Fruit fly (Drosophila melanogaster): Measurements from ENCODE around the gene dl.

The dl gene

dm6 chr2L:17437594-17437993 is 12.6 kb downstream of the dl start:
- no peak for TF ChIP-seq pan (optimal IDR thresholded peaks at IDR 0.05)
- peak; percentile 95 for TF ChIP-seq Dfd (GFP tag; optimal IDR thresholded peaks at IDR 0.05)

- TF ChIP-seq pan (optimal IDR thresholded peaks at IDR 0.05) (no peak), Mio (GFP tag; optimal IDR thresholded peaks at IDR 0.05) (no peak), fru (GFP tag; optimal IDR thresholded peaks at IDR 0.05) (no peak)
Measured at dm6 chr2L:17436500-17436899, 13.7 kb downstream of the dl start, which contains the start of gene CG33928. TSS of gene CG33928 (minus strand) at chr2L:17436600.

dm6 chr2L:17433030-17433912 is 16.9 kb downstream of the dl start, which contains the start of the genes Dif and CG5043:
TSS of gene Dif (minus strand) at chr2L:17433161.
TSS of gene CG5043 (plus strand) at chr2L:17433862.
- TF ChIP-seq Dif (GFP tag; optimal IDR thresholded peaks at IDR 0.05; ENCODE audit: partially characterized antibody) (peak; percentile 9), Abd-B (GFP tag; optimal IDR thresholded peaks at IDR 0.05) (no peak)

- TF ChIP-seq psq (GFP tag; optimal IDR thresholded peaks at IDR 0.05) (peak; percentile 24), Rel (GFP tag; optimal IDR thresholded peaks at IDR 0.05) (no peak), Rel (tag; optimal IDR thresholded peaks at IDR 0.05) (no peak), dl (GFP tag; optimal IDR thresholded peaks at IDR 0.05; ENCODE audit: insufficient read depth in 1 of 2, partially characterized antibody in 2 of 2) (no peak), Dfd (GFP tag; optimal IDR thresholded peaks at IDR 0.05) (no peak), Hnf4 (GFP tag; optimal IDR thresholded peaks at IDR 0.05) (no peak), fru (GFP tag; optimal IDR thresholded peaks at IDR 0.05) (peak; percentile 77), lola (GFP tag; optimal IDR thresholded peaks at IDR 0.05) (no peak), CG9705 (GFP tag; optimal IDR thresholded peaks at IDR 0.05) (no peak), Sp1 (GFP tag; optimal IDR thresholded peaks at IDR 0.05) (no peak), CrebA (GFP tag; optimal IDR thresholded peaks at IDR 0.05; ENCODE audit: borderline replicate concordance) (no peak), dsf (GFP tag; optimal IDR thresholded peaks at IDR 0.05; ENCODE audit: borderline replicate concordance) (no peak), Myc (optimal IDR thresholded peaks at IDR 0.05) (no peak), Mio (GFP tag; optimal IDR thresholded peaks at IDR 0.05) (no peak), woc (GFP tag; optimal IDR thresholded peaks at IDR 0.05) (peak; percentile 58), usp (GFP tag; optimal IDR thresholded peaks at IDR 0.05) (no peak), rgr (GFP tag; optimal IDR thresholded peaks at IDR 0.05) (peak; percentile 66), HLH106 (tag; optimal IDR thresholded peaks at IDR 0.05) (no peak), Abd-B (GFP tag; optimal IDR thresholded peaks at IDR 0.05) (no peak), h (GFP tag; optimal IDR thresholded peaks at IDR 0.05) (peak; percentile 69), Hr83 (GFP tag; optimal IDR thresholded peaks at IDR 0.05; ENCODE audit: poor library complexity, severe bottlenecking) (no peak), Hr78 (GFP tag; optimal IDR thresholded peaks at IDR 0.05) (no peak), sage (GFP tag; optimal IDR thresholded peaks at IDR 0.05) (no peak), tai (GFP tag; optimal IDR thresholded peaks at IDR 0.05) (peak; percentile 46), sv (GFP tag; optimal IDR thresholded peaks at IDR 0.05) (no peak), OdsH (GFP tag; optimal IDR thresholded peaks at IDR 0.05) (peak; percentile 68), GATAd (GFP tag; optimal IDR thresholded peaks at IDR 0.05) (no peak), jim (GFP tag; optimal IDR thresholded peaks at IDR 0.05) (no peak), ey (GFP tag; optimal IDR thresholded peaks at IDR 0.05) (peak; percentile 49), brk (GFP tag; optimal IDR thresholded peaks at IDR 0.05) (peak; percentile 39), pan (optimal IDR thresholded peaks at IDR 0.05) (no peak), N (GFP tag; optimal IDR thresholded peaks at IDR 0.05) (no peak), CG32264 (GFP tag; optimal IDR thresholded peaks at IDR 0.05) (no peak), Vsx2 (GFP tag; optimal IDR thresholded peaks at IDR 0.05; ENCODE audit: partially characterized antibody) (no peak), Jra (GFP tag; optimal IDR thresholded peaks at IDR 0.05) (no peak), dmrt93B (GFP tag; optimal IDR thresholded peaks at IDR 0.05) (no peak), foxo (GFP tag; optimal IDR thresholded peaks at IDR 0.05) (peak in 1 of 2 experiments; percentile 73), Dif (GFP tag; optimal IDR thresholded peaks at IDR 0.05; ENCODE audit: partially characterized antibody) (no peak), br (GFP tag; optimal IDR thresholded peaks at IDR 0.05) (peak; percentile 39)
Measured at dm6 chr2L:17431359-17431675, 18.8 kb downstream of the dl start.
